Worm (Caenorhabditis elegans) whole organism, young adult: ENCODE measurements around the gene vha-13.

Experiments used
- B0019.2 ChIP-seq: fragments of 200-800 bp; sonication (Bioruptor generic); conservative IDR thresholded peaks from 2 replicates; pipeline ENCODE4 v1.3.6; 2022; ENCODE audit warnings: missing genetic modification reagents, missing genetic modification characterization, missing compliant biosample characterization
- F52B5.7 ChIP-seq: sonication (generic microtip); optimal IDR thresholded peaks from 2 replicates; lab custom pipeline; 2016; ENCODE audit warnings: mild to moderate bottlenecking, missing genetic modification characterization, missing compliant biosample characterization
- F55B11.4 ChIP-seq: sonication (generic microtip); optimal IDR thresholded peaks from 2 replicates; lab custom pipeline; 2016; ENCODE audit warnings: missing compliant biosample characterization, missing genetic modification characterization, borderline replicate concordance; ENCODE audit not compliant: insufficient read depth
- atf-7 ChIP-seq: sonication (generic microtip); optimal IDR thresholded peaks from 2 replicates; lab custom pipeline; 2017; ENCODE audit warnings: mild to moderate bottlenecking, missing genetic modification characterization, missing compliant biosample characterization
- ceh-100 ChIP-seq: fragments of 200-800 bp; sonication (Bioruptor generic); IDR thresholded peaks from 2 replicates; pipeline ENCODE4 v1.3.6; 2022; ENCODE audit warnings: missing genetic modification reagents, missing genetic modification characterization, missing compliant biosample characterization
- dpl-1 ChIP-seq: fragments of 150-350 bp; optimal IDR thresholded peaks from 2 replicates; lab custom pipeline; 2014; ENCODE audit warnings: missing biosample characterization, missing genetic modification reagents, missing genetic modification characterization
- efl-1 ChIP-seq: fragments of 150-350 bp; optimal IDR thresholded peaks from 2 replicates; lab custom pipeline; 2014; ENCODE audit warnings: missing biosample characterization, missing genetic modification reagents, missing genetic modification characterization
- hlh-26 ChIP-seq: fragments of 200-800 bp; sonication (Bioruptor generic); conservative IDR thresholded peaks from 2 replicates; pipeline ENCODE4 v1.3.6; 2022; ENCODE audit warnings: missing genetic modification reagents, missing genetic modification characterization, missing compliant biosample characterization
- lsy-27 ChIP-seq: sonication (generic microtip); optimal IDR thresholded peaks from 2 replicates; lab custom pipeline; 2017; ENCODE audit warnings: missing genetic modification characterization, mild to moderate bottlenecking, missing compliant biosample characterization, antibody characterized with exemption, missing genotype, borderline replicate concordance; ENCODE audit not compliant: insufficient read depth
- madf-6 ChIP-seq: fragments of 200-800 bp; sonication (Bioruptor generic); IDR thresholded peaks from 2 replicates; pipeline ENCODE4 v1.3.6; 2022; ENCODE audit warnings: missing genetic modification reagents, missing genetic modification characterization, missing compliant biosample characterization
- pbrm-1 ChIP-seq: fragments of 200-800 bp; sonication (Bioruptor generic); IDR thresholded peaks from 2 replicates; pipeline ENCODE4 v1.3.6; 2022; ENCODE audit warnings: missing genetic modification reagents, missing genetic modification characterization, missing compliant biosample characterization
- pha-4 ChIP-seq: fragments of 150-350 bp; sonication (generic microtip); optimal IDR thresholded peaks from 2 replicates; lab custom pipeline; 2014; ENCODE audit warnings: missing biosample characterization, missing genetic modification reagents, missing genetic modification characterization
- rec-8 ChIP-seq, 2 experiments: sonication (generic microtip); optimal IDR thresholded peaks; 2 replicates each; lab custom pipeline; 2016; ENCODE audit warnings: mild to moderate bottlenecking in 2 of 2, missing genetic modification characterization in 2 of 2, missing genetic modification reagents in 2 of 2, missing genotype in 2 of 2, missing biosample characterization in 1 of 2, missing compliant biosample characterization in 1 of 2, moderate library complexity in 1 of 2
- sea-2 ChIP-seq: fragments of 200-800 bp; sonication (Bioruptor generic); IDR thresholded peaks from 2 replicates; pipeline ENCODE4 v1.3.6; 2022; ENCODE audit warnings: missing genetic modification characterization, missing compliant biosample characterization

DNA sequence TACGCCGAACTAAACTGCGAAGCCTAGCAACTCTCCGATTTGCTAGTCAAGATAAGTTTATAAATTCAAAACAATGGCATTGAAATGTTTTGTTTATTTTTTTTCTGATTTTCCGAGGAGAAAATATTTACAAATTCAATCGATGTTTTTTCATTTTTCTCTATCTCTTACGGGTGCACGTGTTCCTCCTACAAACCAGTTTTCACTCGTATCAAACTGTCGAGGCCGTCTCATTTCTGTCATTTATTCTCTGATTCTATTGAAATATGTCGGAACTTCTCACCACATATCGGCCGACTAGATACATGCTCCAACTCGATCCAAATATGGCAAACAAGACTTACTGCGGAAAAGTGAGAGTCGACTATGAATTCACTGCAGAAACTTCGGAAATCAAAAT is 20.0 kb upstream of the vha-13 start, which contains the start of gene F47B8.8:
- no peak for TF ChIP-seq efl-1
- no peak for TF ChIP-seq F55B11.4 (tag; lab: Kevin White, UChicago)
- no peak for TF ChIP-seq dpl-1 (GFP tag; lab: Kevin White, UChicago)
- TF ChIP-seq rec-8 (tag; optimal IDR thresholded peaks at IDR 0.05; lab: Kevin White, UChicago), result no peak
- TF ChIP-seq B0019.2 (GFP tag; lab: Robert Waterston, UW), result no peak
- TF ChIP-seq madf-6 (GFP tag; lab: Robert Waterston, UW), result no peak
- no peak for TF ChIP-seq atf-7 (tag; lab: Kevin White, UChicago)
- no peak for TF ChIP-seq sea-2
- TF ChIP-seq pbrm-1 (GFP tag; lab: Robert Waterston, UW), result no peak
- TF ChIP-seq pha-4 (tag; lab: Kevin White, UChicago), result no peak
- TF ChIP-seq ceh-100 (GFP tag; lab: Robert Waterston, UW), result no peak
- no peak for TF ChIP-seq lsy-27 (tag; lab: Kevin White, UChicago)
- no peak for TF ChIP-seq F52B5.7 (tag; lab: Kevin White, UChicago)
- no peak for TF ChIP-seq hlh-26 (GFP tag; lab: Robert Waterston, UW)
